Fruit fly (Drosophila melanogaster) whole organism, embryonic: ENCODE results near the gene PGAP2.
A peak's percentile ranks its signal among the peaks of the same experiment; 100 is the strongest.

Experiments used
- Asciz ChIP-seq: fragments of 200-800 bp; sonication (Bioruptor generic); optimal IDR thresholded peaks from 2 replicates; lab custom pipeline; 2017; ENCODE audit warnings: missing biosample characterization, mild to moderate bottlenecking, missing genetic modification characterization, missing genetic modification reagents
- Bgb ChIP-seq: fragments of 200-800 bp; sonication (Bioruptor generic); IDR thresholded peaks from 2 replicates; pipeline ENCODE4 v1.3.6; 2022; ENCODE audit warnings: missing biosample characterization, missing genetic modification characterization; ENCODE audit not compliant: partially characterized antibody
- Blimp-1 ChIP-seq: fragments of 200-800 bp; sonication (Bioruptor generic); optimal IDR thresholded peaks from 3 replicates; lab custom pipeline; 2018; ENCODE audit warnings: missing biosample characterization, missing genetic modification characterization, mild to moderate bottlenecking, moderate library complexity, missing genetic modification reagents
- CG10274 ChIP-seq: fragments of 200-800 bp; sonication (Bioruptor generic); optimal IDR thresholded peaks from 3 replicates; lab custom pipeline; 2017; ENCODE audit warnings: missing biosample characterization, mild to moderate bottlenecking, missing genetic modification characterization
- CG10462 ChIP-seq: fragments of 200-800 bp; sonication (Bioruptor generic); optimal IDR thresholded peaks from 2 replicates; lab custom pipeline; 2016; ENCODE audit warnings: missing biosample characterization, missing genetic modification characterization
- CG11093 ChIP-seq: fragments of 200-800 bp; sonication (Bioruptor generic); IDR thresholded peaks from 3 replicates; pipeline ENCODE4 v1.3.6; 2022; ENCODE audit warnings: missing biosample characterization, missing genetic modification characterization
- CG12299 ChIP-seq: fragments of 200-800 bp; sonication (Bioruptor generic); optimal IDR thresholded peaks from 2 replicates; lab custom pipeline; 2018; ENCODE audit warnings: missing biosample characterization, mild to moderate bottlenecking, missing genetic modification characterization
- CG12744 ChIP-seq: fragments of 200-800 bp; sonication (Bioruptor generic); optimal IDR thresholded peaks from 2 replicates; lab custom pipeline; 2016; ENCODE audit warnings: missing biosample characterization, missing genetic modification characterization
- CG15479 ChIP-seq: fragments of 200-800 bp; sonication (Bioruptor generic); optimal IDR thresholded peaks from 3 replicates; lab custom pipeline; 2019; ENCODE audit warnings: missing biosample characterization, mild to moderate bottlenecking, missing genetic modification characterization, moderate library complexity
- CG1602 ChIP-seq: fragments of 200-800 bp; sonication (Bioruptor generic); optimal IDR thresholded peaks from 3 replicates; lab custom pipeline; 2016; ENCODE audit warnings: missing biosample characterization, missing genetic modification characterization
- CG17385 ChIP-seq: fragments of 200-800 bp; sonication (Bioruptor generic); optimal IDR thresholded peaks from 3 replicates; lab custom pipeline; 2018; ENCODE audit warnings: missing biosample characterization, mild to moderate bottlenecking, missing genetic modification characterization
- CG17802 ChIP-seq: fragments of 200-800 bp; sonication (Bioruptor generic); optimal IDR thresholded peaks from 2 replicates; lab custom pipeline; 2018; ENCODE audit warnings: missing biosample characterization, mild to moderate bottlenecking, missing genetic modification characterization, moderate library complexity
- CG18262 ChIP-seq: fragments of 200-800 bp; optimal IDR thresholded peaks from 3 replicates; lab custom pipeline; 2019; ENCODE audit warnings: missing biosample characterization, mild to moderate bottlenecking, missing genetic modification characterization, moderate library complexity
- CG2875 ChIP-seq: fragments of 200-800 bp; sonication (Bioruptor generic); optimal IDR thresholded peaks from 2 replicates; lab custom pipeline; 2017; ENCODE audit warnings: missing biosample characterization, mild to moderate bottlenecking, missing genetic modification characterization, missing genetic modification reagents
- CG3065 ChIP-seq: fragments of 200-800 bp; sonication (Bioruptor generic); optimal IDR thresholded peaks from 2 replicates; lab custom pipeline; 2016; ENCODE audit warnings: missing biosample characterization, missing genetic modification characterization
- CG31441 ChIP-seq: fragments of 200-800 bp; sonication (Bioruptor generic); IDR thresholded peaks from 2 replicates; pipeline ENCODE4 v1.3.6; 2022; ENCODE audit warnings: missing biosample characterization, missing genetic modification characterization
- CG3163 ChIP-seq: fragments of 200-800 bp; sonication (Bioruptor generic); optimal IDR thresholded peaks from 3 replicates; lab custom pipeline; 2016; ENCODE audit warnings: missing biosample characterization, missing genetic modification characterization
- CG3726 ChIP-seq: fragments of 200-800 bp; sonication (Bioruptor generic); IDR thresholded peaks from 3 replicates; pipeline ENCODE4, ENCODE4 v1.3.6; 2022; ENCODE audit warnings: missing biosample characterization, missing genetic modification characterization
- CG7357 ChIP-seq: fragments of 200-800 bp; sonication (Bioruptor generic); IDR thresholded peaks from 3 replicates; pipeline ENCODE4 v1.3.6; 2022; ENCODE audit warnings: missing biosample characterization, missing genetic modification characterization
- CG7745 ChIP-seq: fragments of 200-800 bp; sonication (Bioruptor generic); optimal IDR thresholded peaks from 2 replicates; lab custom pipeline; 2018; ENCODE audit warnings: missing biosample characterization, mild to moderate bottlenecking, missing genetic modification characterization, moderate library complexity
- CG8290 ChIP-seq, 3 experiments: fragments of 200-800 bp; sonication (Bioruptor generic); optimal IDR thresholded peaks; 2 replicates each; lab custom pipeline; 2016 to 2019; ENCODE audit warnings: missing biosample characterization in 3 of 3, missing genetic modification characterization in 3 of 3, mild to moderate bottlenecking in 2 of 3, moderate library complexity in 1 of 3
- CG8765 ChIP-seq: fragments of 200-800 bp; sonication (Bioruptor generic); IDR thresholded peaks from 2 replicates; pipeline ENCODE4 v1.3.6; 2022; ENCODE audit warnings: missing biosample characterization, missing genetic modification characterization
- CG9215 ChIP-seq: fragments of 200-800 bp; sonication (Bioruptor generic); IDR thresholded peaks from 2 replicates; pipeline ENCODE4 v1.3.6; 2022; ENCODE audit warnings: missing biosample characterization, missing genetic modification characterization
- D19B ChIP-seq: fragments of 200-800 bp; sonication (Bioruptor generic); optimal IDR thresholded peaks from 2 replicates; lab custom pipeline; 2017; ENCODE audit warnings: missing biosample characterization, mild to moderate bottlenecking, missing genetic modification characterization
- NC2α ChIP-seq: fragments of 200-800 bp; sonication (Bioruptor generic); optimal IDR thresholded peaks from 2 replicates; lab custom pipeline; 2016; ENCODE audit warnings: missing biosample characterization, missing genetic modification characterization
- NFAT ChIP-seq: fragments of 200-800 bp; sonication (Bioruptor generic); IDR thresholded peaks from 2 replicates; pipeline ENCODE4 v1.3.6; 2022; ENCODE audit warnings: missing biosample characterization, missing genetic modification characterization
- Opbp ChIP-seq: fragments of 200-800 bp; sonication (Bioruptor generic); IDR thresholded peaks from 3 replicates; pipeline ENCODE4 v1.3.6; 2022; ENCODE audit warnings: missing biosample characterization, missing genetic modification characterization; ENCODE audit not compliant: partially characterized antibody
- Poxn ChIP-seq: fragments of 200-800 bp; sonication (Bioruptor generic); IDR thresholded peaks from 2 replicates; pipeline ENCODE4 v1.3.6; 2022; ENCODE audit warnings: missing biosample characterization, missing genetic modification characterization
- Rfx ChIP-seq: fragments of 200-800 bp; sonication (Bioruptor generic); IDR thresholded peaks from 2 replicates; pipeline ENCODE4 v1.3.6; 2022; ENCODE audit warnings: missing biosample characterization, missing genetic modification characterization
- Rx ChIP-seq: fragments of 200-800 bp; sonication (Bioruptor generic); IDR thresholded peaks from 2 replicates; pipeline ENCODE4 v1.3.6; 2022; ENCODE audit warnings: missing biosample characterization, missing genetic modification characterization
- Spps ChIP-seq: fragments of 200-800 bp; sonication (Bioruptor generic); optimal IDR thresholded peaks from 2 replicates; lab custom pipeline; 2018; ENCODE audit warnings: missing biosample characterization, mild to moderate bottlenecking, missing genetic modification characterization
- ab ChIP-seq: fragments of 200-800 bp; sonication (Bioruptor generic); optimal IDR thresholded peaks from 2 replicates; lab custom pipeline; 2016; ENCODE audit warnings: missing biosample characterization, missing genetic modification characterization
- bcd ChIP-seq: fragments of 200-800 bp; sonication (Bioruptor generic); optimal IDR thresholded peaks from 2 replicates; lab custom pipeline; 2017; ENCODE audit warnings: missing biosample characterization, mild to moderate bottlenecking, missing genetic modification characterization
- dm ChIP-seq: fragments of 200-800 bp; sonication (Bioruptor generic); optimal IDR thresholded peaks from 3 replicates; lab custom pipeline; 2016; ENCODE audit warnings: missing biosample characterization, missing genetic modification characterization
- dmrt11E ChIP-seq: fragments of 200-800 bp; sonication (Bioruptor generic); optimal IDR thresholded peaks from 3 replicates; lab custom pipeline; 2018; ENCODE audit warnings: missing biosample characterization, mild to moderate bottlenecking, missing genetic modification characterization, moderate library complexity
- ewg ChIP-seq: fragments of 200-800 bp; sonication (Bioruptor generic); optimal IDR thresholded peaks from 3 replicates; lab custom pipeline; 2017; ENCODE audit warnings: mild to moderate bottlenecking, missing biosample characterization, missing genetic modification reagents, missing genetic modification characterization
- gcm2 ChIP-seq: fragments of 200-800 bp; sonication (Bioruptor generic); optimal IDR thresholded peaks from 2 replicates; lab custom pipeline; 2016; ENCODE audit warnings: missing biosample characterization, missing genetic modification characterization
- grn ChIP-seq: fragments of 200-800 bp; sonication (Bioruptor generic); optimal IDR thresholded peaks from 3 replicates; lab custom pipeline; 2017; ENCODE audit warnings: missing biosample characterization, missing genetic modification characterization
- gro ChIP-seq: fragments of 200-800 bp; sonication (Bioruptor generic); optimal IDR thresholded peaks from 2 replicates; lab custom pipeline; 2016; ENCODE audit warnings: missing biosample characterization, missing genetic modification characterization
- hb ChIP-seq: fragments of 200-800 bp; sonication (Bioruptor generic); IDR thresholded peaks from 3 replicates; pipeline ENCODE4 v1.3.6; 2022; ENCODE audit warnings: missing biosample characterization, missing genetic modification characterization; ENCODE audit not compliant: partially characterized antibody
- ind ChIP-seq: fragments of 200-800 bp; sonication (Bioruptor generic); optimal IDR thresholded peaks from 3 replicates; lab custom pipeline; 2016; ENCODE audit warnings: missing biosample characterization, missing genetic modification characterization
- lola ChIP-seq, 3 experiments: fragments of >200 bp in 2 of 3; fragments of 200-800 bp in 1 of 3; sonication (Bioruptor generic) in 1 of 3; optimal IDR thresholded peaks; 2 replicates each; lab custom pipeline; 2017 to 2019; ENCODE audit warnings: missing biosample characterization in 3 of 3, missing genetic modification characterization in 3 of 3, mild to moderate bottlenecking in 1 of 3, moderate library complexity in 1 of 3
- p53 ChIP-seq: fragments of 200-800 bp; sonication (Bioruptor generic); optimal IDR thresholded peaks from 2 replicates; lab custom pipeline; 2016; ENCODE audit warnings: missing biosample characterization, missing genetic modification characterization
- sd ChIP-seq: fragments of 200-800 bp; sonication (Bioruptor generic); optimal IDR thresholded peaks from 3 replicates; lab custom pipeline; 2018; ENCODE audit warnings: missing biosample characterization, mild to moderate bottlenecking, missing genetic modification characterization, moderate library complexity
- stc ChIP-seq: fragments of 200-800 bp; sonication (Bioruptor generic); IDR thresholded peaks from 2 replicates; pipeline ENCODE4 v1.3.6; 2022; ENCODE audit warnings: missing biosample characterization, missing genetic modification characterization
- stwl ChIP-seq: fragments of 200-800 bp; sonication (Bioruptor generic); optimal IDR thresholded peaks from 3 replicates; lab custom pipeline; 2018; ENCODE audit warnings: missing biosample characterization, mild to moderate bottlenecking, missing genetic modification characterization, moderate library complexity
- vfl ChIP-seq: fragments of 200-800 bp; sonication (Bioruptor generic); optimal IDR thresholded peaks from 2 replicates; lab custom pipeline; 2016; ENCODE audit warnings: missing biosample characterization, missing genetic modification characterization
- zen ChIP-seq: fragments of 200-800 bp; sonication (Bioruptor generic); optimal IDR thresholded peaks from 3 replicates; lab custom pipeline; 2018; ENCODE audit warnings: missing biosample characterization, mild to moderate bottlenecking, missing genetic modification characterization, moderate library complexity

The PGAP2 gene

DNA sequence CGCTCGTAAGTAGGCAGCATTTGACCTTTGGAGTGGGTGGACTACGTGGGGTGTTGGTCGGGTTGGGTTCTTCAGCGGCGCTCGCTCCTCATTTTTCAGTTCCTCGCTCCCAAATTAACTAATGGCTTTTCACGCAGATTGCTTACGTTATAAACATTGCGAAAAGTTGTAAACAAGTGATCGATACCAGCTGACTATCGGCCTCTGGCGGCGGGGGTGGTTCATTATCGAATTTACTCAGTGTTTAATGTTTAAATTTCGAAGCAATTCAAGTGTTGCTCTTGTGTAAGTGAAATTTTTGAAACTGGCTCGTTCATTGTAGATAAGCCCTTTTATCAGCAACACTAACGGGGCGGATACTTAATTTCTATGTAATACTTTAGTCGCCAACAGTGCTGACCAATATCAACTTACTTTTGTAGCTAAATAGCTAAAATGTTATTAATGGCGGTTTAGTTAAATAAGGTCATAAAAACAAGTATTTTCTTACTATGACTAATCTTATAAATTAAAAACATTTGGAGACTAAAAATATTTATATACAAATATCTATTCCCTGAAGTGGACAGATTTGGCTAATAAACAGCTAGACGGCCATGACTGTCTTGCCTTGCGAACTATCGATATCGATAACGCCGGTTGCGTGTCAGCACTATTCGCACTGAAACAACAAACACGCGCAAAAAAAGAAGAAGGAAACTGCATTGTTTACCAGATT is at the start of gene PGAP2, which contains the start of gene Clp (continued):
- TF ChIP-seq NC2α (GFP tag; lab: Kevin White, UChicago) (no peak), CG1602 (GFP tag; lab: Kevin White, UChicago) (peak; percentile 79), CG12299 (tag; lab: Kevin White, UChicago) (peak; percentile 45), CG7357 (GFP tag; lab: Robert Waterston, UW) (peak; percentile 59; the same call in 1 of the 3 replicates), vfl (GFP tag; lab: Kevin White, UChicago) (peak; percentile 17), hb (GFP tag; lab: Robert Waterston, UW) (0 out of 3 replicates have a peak, but pooled peaks have one; percentile 68), ab (GFP tag; lab: Kevin White, UChicago) (no peak), CG3163 (GFP tag; lab: Kevin White, UChicago) (no peak), CG15479 (GFP tag; lab: Kevin White, UChicago) (peak; percentile 26), p53 (GFP tag; lab: Kevin White, UChicago) (no peak), Opbp (GFP tag; lab: Robert Waterston, UW) (no peak), CG8290 (GFP tag; optimal IDR thresholded peaks at IDR 0.05; lab: Kevin White, UChicago) (peak; percentile 81), CG8290 (tag; optimal IDR thresholded peaks at IDR 0.05; lab: Kevin White, UChicago) (no peak), Rx (GFP tag; lab: Robert Waterston, UW) (peak; percentile 52; the same call in 1 of the 2 replicates), D19B (GFP tag; lab: Kevin White, UChicago) (peak; percentile 49), CG11093 (GFP tag; lab: Robert Waterston, UW) (peak; percentile 58; the same call in 2 of the 3 replicates), grn (GFP tag; lab: Kevin White, UChicago) (no peak), gro (GFP tag; lab: Kevin White, UChicago) (peak; percentile 9), Blimp-1 (GFP tag; lab: Kevin White, UChicago) (peak; percentile 65), Rfx (GFP tag; lab: Robert Waterston, UW) (peak; percentile 84), stc (GFP tag; lab: Robert Waterston, UW) (peak; percentile 54; the same call in 1 of the 2 replicates), CG2875 (GFP tag; lab: Kevin White, UChicago) (no peak), zen (peak; percentile 62), CG3726 (GFP tag; lab: Robert Waterston, UW) (0 out of 3 replicates have a peak, but pooled peaks have one; percentile 16), lola (GFP tag; optimal IDR thresholded peaks at IDR 0.05; lab: Kevin White, UChicago) (peak in 1 of 3 experiments; percentile 80), ind (GFP tag; lab: Kevin White, UChicago) (peak; percentile 79), NFAT (GFP tag; lab: Robert Waterston, UW) (peak; percentile 26; the same call in 1 of the 2 replicates), CG3065 (GFP tag; lab: Kevin White, UChicago) (peak; percentile 19), CG7745 (tag; lab: Kevin White, UChicago) (no peak), bcd (GFP tag; lab: Kevin White, UChicago) (peak; percentile 73), sd (tag; lab: Kevin White, UChicago) (no peak), CG9215 (GFP tag; lab: Robert Waterston, UW) (peak; percentile 77; the same call in 1 of the 2 replicates), CG17802 (peak; percentile 24), CG12744 (GFP tag; lab: Kevin White, UChicago) (peak; percentile 21), CG17385 (GFP tag; lab: Kevin White, UChicago) (peak; percentile 64), stwl (tag; lab: Kevin White, UChicago) (peak; percentile 42), dmrt11E (peak; percentile 78), CG18262 (tag; lab: Kevin White, UChicago) (peak; percentile 79), CG8765 (GFP tag; lab: Robert Waterston, UW) (peak; percentile 52; the same call in 1 of the 2 replicates), Poxn (peak; percentile 23; the same call in 1 of the 2 replicates), CG10274 (no peak), dm (GFP tag; lab: Kevin White, UChicago) (peak; percentile 22), gcm2 (no peak), Spps (peak; percentile 57), CG10462 (GFP tag; lab: Kevin White, UChicago) (no peak), Asciz (GFP tag; lab: Kevin White, UChicago) (no peak), ewg (GFP tag; lab: Kevin White, UChicago) (peak; percentile 54), Bgb (GFP tag; lab: Robert Waterston, UW) (no peak), CG31441 (GFP tag; lab: Robert Waterston, UW) (peak; percentile 73)
